Worm (Caenorhabditis elegans) whole organism, mixed stage, embryonic: ENCODE measurements around the gene C07G3.8.

ENCODE experiments used
- M03D4.4 ChIP-seq: sonication (generic microtip); optimal IDR thresholded peaks from 2 replicates; lab custom pipeline; 2017; ENCODE audit warnings: mild to moderate bottlenecking, missing genetic modification characterization, missing compliant biosample characterization
- bed-3 ChIP-seq: fragments of 200-800 bp; sonication (Bioruptor generic); optimal IDR thresholded peaks from 3 replicates; lab custom pipeline; 2018; ENCODE audit warnings: mild to moderate bottlenecking, missing genetic modification characterization, moderate library complexity, missing compliant biosample characterization
- blmp-1 ChIP-seq: fragments of 150-350 bp; optimal IDR thresholded peaks from 2 replicates; lab custom pipeline; 2014; ENCODE audit warnings: missing biosample characterization, missing genetic modification characterization
- ceh-39 ChIP-seq: fragments of 150-350 bp; optimal IDR thresholded peaks from 2 replicates; lab custom pipeline; 2014; ENCODE audit warnings: missing biosample characterization, missing genetic modification characterization
- ceh-43 ChIP-seq: fragments of 200-800 bp; sonication (Bioruptor generic); optimal IDR thresholded peaks from 2 replicates; lab custom pipeline; 2018; ENCODE audit warnings: mild to moderate bottlenecking, missing genetic modification characterization, moderate library complexity, missing compliant biosample characterization
- ceh-83 ChIP-seq: fragments of 200-800 bp; sonication (Bioruptor generic); optimal IDR thresholded peaks from 2 replicates; lab custom pipeline; 2018; ENCODE audit warnings: mild to moderate bottlenecking, missing genetic modification characterization, missing compliant biosample characterization
- ces-1 ChIP-seq: fragments of 150-350 bp; optimal IDR thresholded peaks from 2 replicates; lab custom pipeline; 2014; ENCODE audit warnings: missing biosample characterization, missing genetic modification reagents, missing genetic modification characterization
- cnd-1 ChIP-seq: fragments of 200-800 bp; sonication (Bioruptor generic); optimal IDR thresholded peaks from 2 replicates; lab custom pipeline; 2018; ENCODE audit warnings: mild to moderate bottlenecking, missing genetic modification characterization, missing compliant biosample characterization
- drap-1 ChIP-seq: fragments of 200-800 bp; sonication (Bioruptor generic); optimal IDR thresholded peaks from 3 replicates; lab custom pipeline; 2018; ENCODE audit warnings: mild to moderate bottlenecking, missing genetic modification characterization, missing compliant biosample characterization
- elt-1 ChIP-seq: sonication (generic microtip); optimal IDR thresholded peaks from 2 replicates; lab custom pipeline; 2017; ENCODE audit warnings: missing genetic modification characterization, mild to moderate bottlenecking, missing compliant biosample characterization, antibody characterized with exemption, moderate library complexity, borderline replicate concordance; ENCODE audit not compliant: insufficient read depth
- elt-3 ChIP-seq: fragments of 150-350 bp; optimal IDR thresholded peaks from 2 replicates; lab custom pipeline; 2014; ENCODE audit warnings: missing biosample characterization, missing genetic modification characterization
- ham-2 ChIP-seq: fragments of 200-800 bp; sonication (Bioruptor generic); optimal IDR thresholded peaks from 2 replicates; lab custom pipeline; 2018; ENCODE audit warnings: mild to moderate bottlenecking, missing genetic modification characterization, missing compliant biosample characterization
- hlh-1 ChIP-seq: fragments of 150-350 bp; optimal IDR thresholded peaks from 2 replicates; lab custom pipeline; 2014; ENCODE audit warnings: missing biosample characterization, missing genetic modification reagents, missing genetic modification characterization
- lin-13 ChIP-seq: fragments of 150-350 bp; optimal IDR thresholded peaks from 2 replicates; lab custom pipeline; 2014; ENCODE audit warnings: missing biosample characterization, missing genetic modification characterization
- lsy-2 ChIP-seq: fragments of 150-350 bp; optimal IDR thresholded peaks from 2 replicates; lab custom pipeline; 2014; ENCODE audit warnings: missing biosample characterization, missing genetic modification characterization
- mep-1 ChIP-seq: fragments of 150-350 bp; optimal IDR thresholded peaks from 2 replicates; lab custom pipeline; 2017; ENCODE audit warnings: missing biosample characterization, missing genetic modification reagents, missing genetic modification characterization, inconsistent platforms
- mls-2 ChIP-seq: sonication (generic microtip); optimal IDR thresholded peaks from 2 replicates; lab custom pipeline; 2016; ENCODE audit warnings: mild to moderate bottlenecking, missing genetic modification characterization, moderate library complexity, missing compliant biosample characterization
- nhr-2 ChIP-seq: fragments of 150-350 bp; optimal IDR thresholded peaks from 2 replicates; lab custom pipeline; 2014; ENCODE audit warnings: missing biosample characterization, missing genetic modification characterization
- nhr-237 ChIP-seq: fragments of 150-350 bp; optimal IDR thresholded peaks from 2 replicates; lab custom pipeline; 2014; ENCODE audit warnings: missing biosample characterization, missing genetic modification characterization
- nhr-28 ChIP-seq: fragments of 150-350 bp; optimal IDR thresholded peaks from 2 replicates; lab custom pipeline; 2014; ENCODE audit warnings: missing biosample characterization, missing genetic modification characterization
- nhr-76 ChIP-seq: sonication (generic microtip); optimal IDR thresholded peaks from 2 replicates; lab custom pipeline; 2017; ENCODE audit warnings: missing biosample characterization, missing genetic modification characterization
- pha-4 ChIP-seq: fragments of 150-350 bp; optimal IDR thresholded peaks from 2 replicates; lab custom pipeline; 2018; ENCODE audit warnings: missing biosample characterization, missing genetic modification reagents, missing genetic modification characterization
- snpc-4 ChIP-seq: fragments of 150-350 bp; optimal IDR thresholded peaks from 2 replicates; lab custom pipeline; 2014; ENCODE audit warnings: missing biosample characterization, missing genetic modification characterization
- sptf-1 ChIP-seq: sonication (generic microtip); optimal IDR thresholded peaks from 2 replicates; lab custom pipeline; 2017; ENCODE audit warnings: mild to moderate bottlenecking, missing genetic modification characterization, moderate library complexity, missing compliant biosample characterization
- tbx-8 ChIP-seq: fragments of 200-800 bp; sonication (Bioruptor generic); optimal IDR thresholded peaks from 2 replicates; lab custom pipeline; 2018; ENCODE audit warnings: mild to moderate bottlenecking, missing genetic modification characterization, moderate library complexity, missing compliant biosample characterization
- unc-120 ChIP-seq: sonication (generic microtip); optimal IDR thresholded peaks from 2 replicates; lab custom pipeline; 2017; ENCODE audit warnings: missing genetic modification characterization, missing compliant biosample characterization; ENCODE audit not compliant: poor library complexity, severe bottlenecking
- unc-39 ChIP-seq: fragments of 150-350 bp; optimal IDR thresholded peaks from 2 replicates; lab custom pipeline; 2014; ENCODE audit warnings: missing biosample characterization, missing genetic modification characterization
- unc-62 ChIP-seq: fragments of 150-350 bp; optimal IDR thresholded peaks from 2 replicates; lab custom pipeline; 2014; ENCODE audit warnings: missing biosample characterization, missing genetic modification reagents, missing genetic modification characterization
- zip-8 ChIP-seq: fragments of 150-350 bp; optimal IDR thresholded peaks from 2 replicates; lab custom pipeline; 2014; ENCODE audit warnings: missing biosample characterization, missing genetic modification characterization
- ztf-11 ChIP-seq: fragments of 150-350 bp; optimal IDR thresholded peaks from 2 replicates; lab custom pipeline; 2014; ENCODE audit warnings: missing biosample characterization, missing genetic modification characterization

The C07G3.8 gene

ce11 chrV:3490435-3490834, 11.5 kb downstream of the C07G3.8 start, which contains the start of gene srbc-36:
Gene srbc-36 (minus strand): TSS chrV:3490535.
- TF ChIP-seq ces-1 (GFP tag; lab: Kevin White, UChicago) (no peak), unc-120 (tag; lab: Kevin White, UChicago) (no peak), elt-3 (tag; lab: Kevin White, UChicago) (no peak), ztf-11 (tag; lab: Kevin White, UChicago) (no peak), sptf-1 (tag; lab: Kevin White, UChicago) (no peak), elt-1 (tag; lab: Kevin White, UChicago) (no peak), tbx-8 (GFP tag; lab: Kevin White, UChicago) (no peak), drap-1 (no peak), ceh-83 (GFP tag; lab: Kevin White, UChicago) (no peak), nhr-237 (tag; lab: Kevin White, UChicago) (no peak), ceh-39 (tag; lab: Kevin White, UChicago) (no peak), ceh-43 (GFP tag; lab: Kevin White, UChicago) (no peak), zip-8 (tag; lab: Kevin White, UChicago) (no peak), blmp-1 (tag; lab: Kevin White, UChicago) (no peak), hlh-1 (tag; lab: Kevin White, UChicago) (no peak), nhr-2 (tag; lab: Kevin White, UChicago) (no peak), lin-13 (tag; lab: Kevin White, UChicago) (no peak)

ce11 chrV:3486857-3487256, 15.1 kb downstream of the C07G3.8 start, which contains the start of gene srbc-32:
Gene srbc-32 (minus strand): TSS chrV:3486957.
- TF ChIP-seq blmp-1 (tag; lab: Kevin White, UChicago) (no peak), ceh-43 (GFP tag; lab: Kevin White, UChicago) (no peak), tbx-8 (GFP tag; lab: Kevin White, UChicago) (no peak), nhr-28 (tag; lab: Kevin White, UChicago) (no peak)

ce11 chrV:3484702-3485101, 17.2 kb downstream of the C07G3.8 start, which contains the start of gene srbc-33:
Gene srbc-33 (minus strand): TSS chrV:3484802.
- TF ChIP-seq tbx-8 (GFP tag; lab: Kevin White, UChicago) (no peak), cnd-1 (tag; lab: Kevin White, UChicago) (no peak), blmp-1 (tag; lab: Kevin White, UChicago) (no peak), nhr-76 (tag; lab: Kevin White, UChicago) (no peak), ham-2 (no peak), snpc-4 (no peak), ceh-43 (GFP tag; lab: Kevin White, UChicago) (no peak), mls-2 (no peak), unc-39 (no peak), lin-13 (tag; lab: Kevin White, UChicago) (no peak), ceh-39 (tag; lab: Kevin White, UChicago) (no peak), bed-3 (GFP tag; lab: Kevin White, UChicago) (no peak), zip-8 (tag; lab: Kevin White, UChicago) (no peak), pha-4 (tag; lab: Kevin White, UChicago) (no peak), ces-1 (GFP tag; lab: Kevin White, UChicago) (no peak), lsy-2 (no peak), ztf-11 (tag; lab: Kevin White, UChicago) (no peak)

ce11 chrV:3482550-3483002, 19.4 kb downstream of the C07G3.8 start, which contains the start of gene lys-7:
Gene lys-7 (minus strand): TSS chrV:3482600.
- TF ChIP-seq mls-2, result no peak
- TF ChIP-seq hlh-1 (tag; lab: Kevin White, UChicago), result no peak
- TF ChIP-seq unc-62 (GFP tag; lab: Kevin White, UChicago), result no peak
- TF ChIP-seq nhr-28 (tag; lab: Kevin White, UChicago), result no peak
- no peak for TF ChIP-seq snpc-4
- TF ChIP-seq ztf-11 (tag; lab: Kevin White, UChicago), result no peak
- no peak for TF ChIP-seq blmp-1 (tag; lab: Kevin White, UChicago)
- no peak for TF ChIP-seq ceh-39 (tag; lab: Kevin White, UChicago)
- no peak for TF ChIP-seq tbx-8 (GFP tag; lab: Kevin White, UChicago)
- no peak for TF ChIP-seq mep-1 (tag; lab: Kevin White, UChicago)
- no peak for TF ChIP-seq pha-4 (tag; lab: Kevin White, UChicago)
- no peak for TF ChIP-seq lsy-2
- TF ChIP-seq unc-120 (tag; lab: Kevin White, UChicago), result no peak
- TF ChIP-seq sptf-1 (tag; lab: Kevin White, UChicago), result no peak
- TF ChIP-seq ces-1 (GFP tag; lab: Kevin White, UChicago), result no peak
- TF ChIP-seq M03D4.4 (tag; lab: Kevin White, UChicago), result no peak
- TF ChIP-seq bed-3 (GFP tag; lab: Kevin White, UChicago), result no peak
- TF ChIP-seq ceh-43 (GFP tag; lab: Kevin White, UChicago), result no peak
- TF ChIP-seq lin-13 (tag; lab: Kevin White, UChicago), result no peak
